Worm (Caenorhabditis elegans): ENCODE data around the gene R107.9.

DNA sequence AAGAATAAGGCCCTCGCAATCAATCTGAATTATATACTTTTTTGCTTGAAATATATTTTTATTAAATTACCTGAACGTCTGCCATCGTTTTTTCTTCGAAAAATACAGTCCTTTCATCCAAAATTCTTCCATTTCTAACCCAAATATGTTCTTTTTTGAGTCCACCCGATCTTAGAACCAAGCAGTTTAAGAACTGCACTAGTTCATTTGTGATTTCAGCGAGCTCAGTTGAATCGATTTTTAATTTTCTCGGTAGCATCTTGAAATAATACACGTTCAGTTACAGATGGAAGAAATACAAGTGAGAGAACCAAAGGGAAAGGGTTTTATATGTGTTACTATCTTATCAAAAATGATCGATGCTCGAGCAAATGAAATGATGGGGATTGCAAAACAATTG, 38.2 kb upstream of the R107.9 start, which contains the start of gene F59B2.3:
- TF ChIP-seq tra-4 (tag; optimal IDR thresholded peaks at IDR 0.05) (no peak), ama-1 (optimal IDR thresholded peaks at IDR 0.05) (no peak), hmg-4 (GFP tag; optimal IDR thresholded peaks at IDR 0.05) (no peak), flt-1 (GFP tag; IDR thresholded peaks at IDR 0.05) (no peak), ets-7 (tag; optimal IDR thresholded peaks at IDR 0.05) (no peak), hmbx-1 (tag; optimal IDR thresholded peaks at IDR 0.05) (no peak), scrt-1 (GFP tag; IDR thresholded peaks at IDR 0.05) (no peak), F13C5.2 (tag; optimal IDR thresholded peaks at IDR 0.05) (no peak), pes-1 (GFP tag; IDR thresholded peaks at IDR 0.05) (no peak), aly-1 (tag; optimal IDR thresholded peaks at IDR 0.05) (no peak), B0310.2 (tag; optimal IDR thresholded peaks at IDR 0.05) (no peak)

Data from whole organism, early embryonic.